Fruit fly (Drosophila melanogaster) Kc167 (cell line): ENCODE measurements around the gene CG13023.

Experiments used
- insv ChIP-seq: fragments of >200 bp; optimal IDR thresholded peaks from 3 replicates; lab custom pipeline; 2018; ENCODE audit warnings: missing external identifiers
- psq ChIP-seq: fragments of >200 bp; optimal IDR thresholded peaks from 2 replicates; lab custom pipeline; 2017; ENCODE audit warnings: missing external identifiers

dm6 chr3L:16938852-16939251, 11.6 kb upstream of the CG13023 start, which contains the start of gene CG13022:
- no peak for TF ChIP-seq psq (lab: Kevin White, UChicago)
- no peak for TF ChIP-seq insv (lab: Kevin White, UChicago)
